Worm (Caenorhabditis elegans) whole organism, L4 larva: Measurements from ENCODE around the gene ZK742.3.

Source experiments
- F26F4.8 ChIP-seq: fragments of 200-800 bp; sonication (Bioruptor generic); conservative IDR thresholded peaks from 2 replicates; pipeline ENCODE4 v1.3.6; 2022; ENCODE audit warnings: missing genetic modification characterization, missing compliant biosample characterization
- F37D6.2 ChIP-seq: sonication (generic microtip); optimal IDR thresholded peaks from 2 replicates; lab custom pipeline; 2016; ENCODE audit warnings: mild to moderate bottlenecking, missing genetic modification characterization, missing compliant biosample characterization
- F49E8.2 ChIP-seq: sonication (generic microtip); optimal IDR thresholded peaks from 2 replicates; lab custom pipeline; 2016; ENCODE audit warnings: missing compliant biosample characterization, mild to moderate bottlenecking, missing genetic modification characterization, borderline replicate concordance
- R02D3.7 ChIP-seq: fragments of 150-350 bp; sonication (generic microtip); optimal IDR thresholded peaks from 3 replicates; lab custom pipeline; 2014; ENCODE audit warnings: missing biosample characterization, missing genetic modification characterization
- Y105C5A.15 ChIP-seq: fragments of 200-800 bp; sonication (Bioruptor generic); IDR thresholded peaks from 2 replicates; pipeline ENCODE4 v1.3.6; 2022; ENCODE audit warnings: missing genetic modification characterization, missing compliant biosample characterization
- Y75B8A.6 ChIP-seq: fragments of 200-800 bp; sonication (Bioruptor generic); IDR thresholded peaks from 2 replicates; pipeline ENCODE4 v1.3.6; 2022; ENCODE audit warnings: missing genetic modification reagents, missing genetic modification characterization, missing compliant biosample characterization
- ZK337.2 ChIP-seq: fragments of 200-800 bp; sonication (Bioruptor generic); IDR thresholded peaks from 2 replicates; pipeline ENCODE4 v1.3.6; 2022; ENCODE audit warnings: missing genetic modification reagents, missing genetic modification characterization, missing compliant biosample characterization
- ZK546.5 ChIP-seq, 2 experiments: sonication (generic microtip); optimal IDR thresholded peaks; 2 replicates each; lab custom pipeline; 2017; ENCODE audit warnings: missing biosample characterization in 2 of 2, missing genetic modification characterization in 2 of 2
- aly-2 ChIP-seq: sonication (generic microtip); optimal IDR thresholded peaks from 2 replicates; lab custom pipeline; 2018; ENCODE audit warnings: missing biosample characterization, missing genetic modification characterization
- ceh-44 ChIP-seq: fragments of 200-800 bp; sonication (Bioruptor generic); IDR thresholded peaks from 2 replicates; pipeline ENCODE4 v1.3.6; 2022; ENCODE audit warnings: missing genetic modification reagents, missing genetic modification characterization, missing compliant biosample characterization
- ceh-82 ChIP-seq: sonication (generic microtip); optimal IDR thresholded peaks from 2 replicates; lab custom pipeline; 2017; ENCODE audit warnings: missing biosample characterization, missing genetic modification characterization
- cey-2 ChIP-seq: sonication (generic microtip); optimal IDR thresholded peaks from 3 replicates; lab custom pipeline; 2017; ENCODE audit warnings: missing genetic modification characterization, mild to moderate bottlenecking, missing compliant biosample characterization, antibody characterized with exemption, borderline replicate concordance; ENCODE audit not compliant: insufficient read depth
- dmd-8 ChIP-seq: fragments of 200-800 bp; sonication (Bioruptor generic); IDR thresholded peaks from 2 replicates; pipeline ENCODE4 v1.3.6; 2022; ENCODE audit warnings: missing genetic modification characterization, missing compliant biosample characterization
- dmd-9 ChIP-seq: fragments of 200-800 bp; sonication (Bioruptor generic); IDR thresholded peaks from 2 replicates; pipeline ENCODE4 v1.3.6; 2022; ENCODE audit warnings: missing genetic modification reagents, missing genetic modification characterization, missing compliant biosample characterization
- duxl-1 ChIP-seq: sonication (generic microtip); optimal IDR thresholded peaks from 2 replicates; lab custom pipeline; 2016; ENCODE audit warnings: mild to moderate bottlenecking, missing genetic modification characterization, moderate library complexity, missing compliant biosample characterization; ENCODE audit not compliant: poor library complexity
- fkh-10 ChIP-seq: fragments of 150-350 bp; optimal IDR thresholded peaks from 2 replicates; lab custom pipeline; 2014; ENCODE audit warnings: missing biosample characterization, missing genetic modification reagents, missing genetic modification characterization
- hlh-11 ChIP-seq: fragments of 200-800 bp; sonication (Bioruptor generic); optimal IDR thresholded peaks from 2 replicates; lab custom pipeline; 2018; ENCODE audit warnings: mild to moderate bottlenecking, missing genetic modification characterization, missing compliant biosample characterization
- lin-38 ChIP-seq: fragments of 200-800 bp; sonication (Bioruptor generic); IDR thresholded peaks from 2 replicates; pipeline ENCODE4 v1.3.6; 2022; ENCODE audit warnings: missing genetic modification reagents, missing genetic modification characterization, missing compliant biosample characterization
- lin-39 ChIP-seq: fragments of 150-350 bp; optimal IDR thresholded peaks from 2 replicates; lab custom pipeline; 2014; ENCODE audit warnings: missing biosample characterization, missing genetic modification reagents, missing genetic modification characterization
- madf-9 ChIP-seq: fragments of 200-800 bp; sonication (Bioruptor generic); conservative IDR thresholded peaks from 2 replicates; pipeline ENCODE4 v1.3.6; 2022; ENCODE audit warnings: missing genetic modification reagents, missing genetic modification characterization, missing compliant biosample characterization
- mep-1 ChIP-seq: fragments of 150-350 bp; sonication (generic microtip); optimal IDR thresholded peaks from 3 replicates; lab custom pipeline; 2014; ENCODE audit warnings: missing biosample characterization, missing genetic modification characterization
- mxl-2 ChIP-seq: fragments of 200-800 bp; sonication (Bioruptor generic); conservative IDR thresholded peaks from 2 replicates; pipeline ENCODE4 v1.3.6; 2022; ENCODE audit warnings: missing genetic modification reagents, missing genetic modification characterization, missing compliant biosample characterization
- mxl-3 ChIP-seq: fragments of 200-800 bp; sonication (Bioruptor generic); optimal IDR thresholded peaks from 2 replicates; lab custom pipeline; 2018; ENCODE audit warnings: mild to moderate bottlenecking, missing genetic modification characterization, missing compliant biosample characterization
- nhr-48 ChIP-seq: sonication (generic microtip); optimal IDR thresholded peaks from 2 replicates; lab custom pipeline; 2016; ENCODE audit warnings: mild to moderate bottlenecking, missing genetic modification characterization, missing compliant biosample characterization
- nhr-6 ChIP-seq: fragments of 150-350 bp; optimal IDR thresholded peaks from 2 replicates; lab custom pipeline; 2014; ENCODE audit warnings: missing biosample characterization, missing genetic modification characterization
- nhr-76 ChIP-seq: fragments of 150-350 bp; optimal IDR thresholded peaks from 2 replicates; lab custom pipeline; 2014; ENCODE audit warnings: missing biosample characterization, missing genetic modification characterization
- nhr-77 ChIP-seq: fragments of 150-350 bp; optimal IDR thresholded peaks from 2 replicates; lab custom pipeline; 2014; ENCODE audit warnings: missing biosample characterization, missing genetic modification characterization
- pha-4 ChIP-seq, 2 experiments: fragments of 150-350 bp in 1 of 2; fragments of 200-800 bp in 1 of 2; sonication (Bioruptor generic) in 1 of 2; IDR thresholded peaks in 1 of 2; optimal IDR thresholded peaks in 1 of 2; 2 replicates each; pipeline versions ENCODE4 v1.3.6 to Lab custom; 2014 to 2022; ENCODE audit warnings: missing genetic modification characterization in 2 of 2, missing genetic modification reagents in 2 of 2, missing biosample characterization in 1 of 2, missing compliant biosample characterization in 1 of 2
- php-3 ChIP-seq: fragments of 200-800 bp; sonication (Bioruptor generic); IDR thresholded peaks from 2 replicates; pipeline ENCODE4 v1.3.6; 2022; ENCODE audit warnings: missing genetic modification reagents, missing genetic modification characterization, missing compliant biosample characterization
- saeg-2 ChIP-seq: fragments of 200-800 bp; sonication (Bioruptor generic); IDR thresholded peaks from 2 replicates; pipeline ENCODE4 v1.3.6; 2022; ENCODE audit warnings: missing genetic modification reagents, missing genetic modification characterization, missing compliant biosample characterization
- sdz-12 ChIP-seq: fragments of 200-800 bp; sonication (Bioruptor generic); optimal IDR thresholded peaks from 2 replicates; lab custom pipeline; 2018; ENCODE audit warnings: mild to moderate bottlenecking, missing genetic modification characterization, missing compliant biosample characterization
- skn-1 ChIP-seq: fragments of 150-350 bp; optimal IDR thresholded peaks from 2 replicates; lab custom pipeline; 2014; ENCODE audit warnings: missing biosample characterization, missing genetic modification characterization
- snpc-1.2 ChIP-seq: fragments of 200-800 bp; sonication (Bioruptor generic); IDR thresholded peaks from 2 replicates; pipeline ENCODE4 v1.3.6; 2022; ENCODE audit warnings: missing genetic modification reagents, missing genetic modification characterization, missing compliant biosample characterization
- snpc-4 ChIP-seq: fragments of 150-350 bp; optimal IDR thresholded peaks from 2 replicates; lab custom pipeline; 2014; ENCODE audit warnings: missing biosample characterization, missing genetic modification characterization
- spr-3 ChIP-seq: fragments of 200-800 bp; sonication (Bioruptor generic); optimal IDR thresholded peaks from 2 replicates; lab custom pipeline; 2018; ENCODE audit warnings: mild to moderate bottlenecking, missing genetic modification characterization, missing compliant biosample characterization
- tag-97 ChIP-seq: fragments of 200-800 bp; sonication (Bioruptor generic); IDR thresholded peaks from 2 replicates; pipeline ENCODE4 v1.3.6; 2022; ENCODE audit warnings: missing genetic modification characterization, missing compliant biosample characterization
- tra-1 ChIP-seq: fragments of 200-800 bp; sonication (Bioruptor generic); IDR thresholded peaks from 2 replicates; pipeline ENCODE4 v1.3.6; 2022; ENCODE audit warnings: missing genetic modification reagents, missing genetic modification characterization, missing compliant biosample characterization
- zag-1 ChIP-seq: fragments of 150-350 bp; optimal IDR thresholded peaks from 2 replicates; lab custom pipeline; 2014; ENCODE audit warnings: missing biosample characterization, missing genetic modification characterization
- zfp-2 ChIP-seq: sonication (generic microtip); optimal IDR thresholded peaks from 2 replicates; lab custom pipeline; 2016; ENCODE audit warnings: mild to moderate bottlenecking, missing genetic modification characterization, missing compliant biosample characterization
- zfp-3 ChIP-seq: fragments of 200-800 bp; sonication (Bioruptor generic); conservative IDR thresholded peaks from 2 replicates; pipeline ENCODE4 v1.3.6; 2022; ENCODE audit warnings: missing genetic modification reagents, missing genetic modification characterization, missing compliant biosample characterization

Gene ZK742.3

DNA sequence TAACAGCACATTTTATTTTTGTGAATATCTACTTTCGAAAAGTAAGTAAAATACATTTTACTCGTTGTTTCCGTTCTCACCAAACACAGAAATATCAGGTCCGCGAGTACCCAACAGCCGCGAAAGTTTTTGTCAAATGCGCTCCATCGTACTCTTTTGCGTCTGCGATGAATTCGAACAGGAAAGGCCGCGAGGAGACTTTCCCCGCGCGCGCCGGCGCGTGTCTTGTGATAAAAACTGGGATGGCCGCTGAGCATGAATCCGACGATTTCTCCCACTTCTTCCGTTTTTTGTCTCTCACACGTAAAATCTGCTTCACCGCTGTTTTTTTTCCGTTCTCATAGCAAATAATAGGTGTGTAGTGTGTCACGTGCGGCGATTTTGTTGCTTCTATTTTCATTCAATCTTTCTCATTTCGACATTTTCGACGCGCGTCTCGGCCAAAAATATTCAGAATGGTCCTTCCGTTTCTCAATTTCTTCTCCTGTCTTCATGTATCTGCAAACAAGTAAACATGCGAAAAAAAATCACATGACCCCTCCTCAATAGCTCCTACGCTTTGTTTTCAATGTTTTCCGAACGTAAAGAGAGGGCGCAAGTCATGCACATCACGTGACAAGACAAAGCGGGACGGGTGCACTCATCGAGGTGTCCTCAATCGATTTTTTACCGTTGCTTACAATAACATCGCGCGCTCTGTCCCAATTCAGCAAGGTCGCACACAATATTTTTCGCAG lies 5.5 kb downstream of the ZK742.3 start, which contains the start of gene uvs-1 (continued):
- TF ChIP-seq spr-3 = no peak
- peak; percentile 39 for TF ChIP-seq nhr-77 (tag; lab: Kevin White, UChicago)
- TF ChIP-seq php-3 (GFP tag; lab: Robert Waterston, UW) = no peak
- no peak for TF ChIP-seq madf-9
- no peak for TF ChIP-seq Y105C5A.15 (GFP tag; lab: Robert Waterston, UW)
- TF ChIP-seq hlh-11 (tag; lab: Kevin White, UChicago) = peak; percentile 51
- TF ChIP-seq F37D6.2 (tag; lab: Kevin White, UChicago) = no peak
- TF ChIP-seq dmd-8 (GFP tag; lab: Robert Waterston, UW) = no peak
- TF ChIP-seq ceh-44 (GFP tag; lab: Robert Waterston, UW) = no peak
- no peak for TF ChIP-seq zfp-3 (GFP tag; lab: Robert Waterston, UW)
- no peak for TF ChIP-seq zfp-2
- TF ChIP-seq ceh-82 (tag; lab: Kevin White, UChicago) = no peak
- no peak; the same call in none of the 2 replicates for TF ChIP-seq lin-38

ce11 chrV:7803563-7803962 lies 6.1 kb downstream of the ZK742.3 start:
- TF ChIP-seq dmd-8 (GFP tag; lab: Robert Waterston, UW) (no peak), tag-97 (no peak), ZK546.5 (tag; optimal IDR thresholded peaks at IDR 0.05; lab: Kevin White, UChicago) (no peak), duxl-1 (no peak), mxl-2 (no peak), hlh-11 (tag; lab: Kevin White, UChicago) (no peak), nhr-76 (tag; lab: Kevin White, UChicago) (no peak), fkh-10 (GFP tag; lab: Kevin White, UChicago) (no peak), R02D3.7 (tag; lab: Kevin White, UChicago) (no peak), mep-1 (no peak), tra-1 (GFP tag; lab: Robert Waterston, UW) (no peak), nhr-6 (no peak)

- TF ChIP-seq F26F4.8 (GFP tag; lab: Robert Waterston, UW) = no peak
- TF ChIP-seq mxl-3 (GFP tag; lab: Kevin White, UChicago) = no peak
- TF ChIP-seq saeg-2 (GFP tag; lab: Robert Waterston, UW) = no peak
Observed at ce11 chrV:7798079-7798478, 11.6 kb downstream of the ZK742.3 start, which contains the start of gene ZK742.7. ZK742.7 (plus strand) TSS chrV:7798379.

- TF ChIP-seq snpc-1.2 (no peak), tag-97 (no peak), Y105C5A.15 (GFP tag; lab: Robert Waterston, UW) (no peak), R02D3.7 (tag; lab: Kevin White, UChicago) (no peak), Y75B8A.6 (GFP tag; lab: Robert Waterston, UW) (no peak), ZK337.2 (GFP tag; lab: Robert Waterston, UW) (no peak), zag-1 (tag; lab: Kevin White, UChicago) (no peak), lin-39 (tag; lab: Kevin White, UChicago) (no peak), aly-2 (tag; lab: Kevin White, UChicago) (no peak), skn-1 (no peak), pha-4 (GFP tag; IDR thresholded peaks at IDR 0.05; lab: Robert Waterston, UW) (no peak), pha-4 (tag; optimal IDR thresholded peaks at IDR 0.05; lab: Kevin White, UChicago) (no peak), F49E8.2 (no peak), dmd-9 (no peak), sdz-12 (no peak), snpc-4 (tag; lab: Kevin White, UChicago) (no peak), nhr-48 (tag; lab: Kevin White, UChicago) (no peak), cey-2 (no peak)
Observed at ce11 chrV:7793067-7793466, 16.6 kb downstream of the ZK742.3 start, which contains the start of gene flp-21. flp-21 (plus strand) TSS chrV:7793367.
